Worm (Caenorhabditis elegans) whole organism, young adult: ENCODE measurements around the gene clc-23.

Experiments used
- mel-28 ChIP-seq: sonication (generic microtip); optimal IDR thresholded peaks from 2 replicates; lab custom pipeline; 2016; ENCODE audit warnings: borderline replicate concordance, mild to moderate bottlenecking, missing genetic modification characterization, missing compliant biosample characterization
- ztf-3 ChIP-seq: fragments of 200-800 bp; sonication (Bioruptor generic); optimal IDR thresholded peaks from 2 replicates; lab custom pipeline; 2018; ENCODE audit warnings: mild to moderate bottlenecking, missing genetic modification characterization, missing compliant biosample characterization

DNA sequence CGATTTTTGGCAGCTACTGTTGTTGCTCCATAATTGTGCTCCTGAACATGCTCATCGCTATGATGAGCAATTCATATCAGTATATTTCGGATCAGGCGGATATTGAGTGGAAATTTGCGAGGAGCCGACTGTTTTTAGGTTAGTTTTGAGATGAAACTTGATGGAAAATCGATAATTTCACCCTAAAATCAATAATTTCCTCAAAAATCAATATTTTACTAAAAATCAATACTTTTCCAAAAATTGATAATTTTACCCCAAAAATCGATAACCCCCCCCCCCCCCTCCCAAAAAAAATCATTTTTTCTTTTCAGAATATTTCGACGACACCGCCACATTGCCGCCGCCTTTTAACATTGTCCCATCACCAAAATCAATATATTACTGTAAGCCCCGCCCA, 21.9 kb upstream of the clc-23 start:
- TF ChIP-seq ztf-3, result no peak
- no peak for TF ChIP-seq mel-28 (tag; lab: Kevin White, UChicago)
